Worm (Caenorhabditis elegans) whole organism, early embryonic: ENCODE data around the gene srj-39.

Experiments used
- B0310.2 ChIP-seq: sonication (generic microtip); optimal IDR thresholded peaks from 2 replicates; lab custom pipeline; 2016; ENCODE audit warnings: mild to moderate bottlenecking, missing genetic modification characterization, missing compliant biosample characterization
- F13C5.2 ChIP-seq: sonication (generic microtip); optimal IDR thresholded peaks from 2 replicates; lab custom pipeline; 2017; ENCODE audit warnings: mild to moderate bottlenecking, missing genetic modification characterization, inconsistent platforms, missing compliant biosample characterization
- aly-1 ChIP-seq: sonication (generic microtip); optimal IDR thresholded peaks from 2 replicates; lab custom pipeline; 2016; ENCODE audit warnings: missing genetic modification characterization, missing compliant biosample characterization
- ama-1 ChIP-seq: fragments of 150-350 bp; optimal IDR thresholded peaks from 2 replicates; lab custom pipeline; 2014
- ceh-13 ChIP-seq: fragments of 200-800 bp; sonication (Bioruptor generic); optimal IDR thresholded peaks from 2 replicates; lab custom pipeline; 2018; ENCODE audit warnings: mild to moderate bottlenecking, missing genetic modification characterization, missing compliant biosample characterization
- ceh-36 ChIP-seq: sonication (generic microtip); optimal IDR thresholded peaks from 2 replicates; lab custom pipeline; 2016; ENCODE audit warnings: missing genetic modification characterization, inconsistent platforms, missing compliant biosample characterization
- ets-7 ChIP-seq: sonication (generic microtip); optimal IDR thresholded peaks from 2 replicates; lab custom pipeline; 2016; ENCODE audit warnings: missing genotype, missing genetic modification characterization, missing compliant biosample characterization
- flt-1 ChIP-seq: fragments of 200-800 bp; sonication (Bioruptor generic); IDR thresholded peaks from 2 replicates; pipeline ENCODE4 v1.3.6; 2022; ENCODE audit warnings: missing genetic modification characterization, missing compliant biosample characterization
- hmbx-1 ChIP-seq: sonication (generic microtip); optimal IDR thresholded peaks from 2 replicates; lab custom pipeline; 2016; ENCODE audit warnings: mild to moderate bottlenecking, missing genetic modification characterization, missing compliant biosample characterization
- hmg-4 ChIP-seq: fragments of 200-800 bp; sonication (Bioruptor generic); optimal IDR thresholded peaks from 2 replicates; lab custom pipeline; 2018; ENCODE audit warnings: mild to moderate bottlenecking, missing genetic modification characterization, missing compliant biosample characterization
- hnd-1 ChIP-seq: sonication (generic microtip); optimal IDR thresholded peaks from 2 replicates; lab custom pipeline; 2016; ENCODE audit warnings: missing genetic modification characterization, missing compliant biosample characterization
- pes-1 ChIP-seq: fragments of 200-800 bp; sonication (Bioruptor generic); IDR thresholded peaks from 2 replicates; pipeline ENCODE4 v1.3.6; 2022; ENCODE audit warnings: missing genetic modification reagents, missing genetic modification characterization, missing compliant biosample characterization
- scrt-1 ChIP-seq: fragments of 200-800 bp; sonication (Bioruptor generic); IDR thresholded peaks from 2 replicates; pipeline ENCODE4 v1.3.6; 2022; ENCODE audit warnings: missing genetic modification characterization, missing compliant biosample characterization
- sea-1 ChIP-seq: fragments of 200-800 bp; sonication (Bioruptor generic); conservative IDR thresholded peaks from 2 replicates; pipeline ENCODE4 v1.3.6; 2022; ENCODE audit warnings: missing genetic modification characterization, missing compliant biosample characterization
- tbx-11 ChIP-seq: fragments of 200-800 bp; sonication (Bioruptor generic); IDR thresholded peaks from 2 replicates; pipeline ENCODE4 v1.3.6; 2022; ENCODE audit warnings: missing genetic modification characterization, missing compliant biosample characterization
- tbx-37 ChIP-seq: fragments of 200-800 bp; sonication (Bioruptor generic); conservative IDR thresholded peaks from 2 replicates; pipeline ENCODE4 v1.3.6; 2022; ENCODE audit warnings: missing genetic modification reagents, missing genetic modification characterization, missing compliant biosample characterization
- tra-4 ChIP-seq: sonication (generic microtip); optimal IDR thresholded peaks from 2 replicates; lab custom pipeline; 2017; ENCODE audit warnings: missing genetic modification characterization, missing compliant biosample characterization

The srj-39 gene

ce11 chrV:4094740-4095139, 9.7 kb upstream of the srj-39 start, which contains the start of gene nhr-181:
Gene nhr-181 (plus strand): TSS chrV:4095040.
- no peak for TF ChIP-seq hmg-4
- TF ChIP-seq ama-1 (lab: Kevin White, UChicago): no peak
- TF ChIP-seq flt-1: no peak
- TF ChIP-seq tbx-11 (GFP tag; lab: Robert Waterston, UW): no peak
- no peak for TF ChIP-seq F13C5.2 (tag; lab: Kevin White, UChicago)
- TF ChIP-seq hmbx-1: no peak
- no peak for TF ChIP-seq scrt-1
- no peak for TF ChIP-seq ets-7 (tag; lab: Kevin White, UChicago)
- TF ChIP-seq sea-1 (GFP tag; lab: Robert Waterston, UW): no peak
- TF ChIP-seq pes-1 (GFP tag; lab: Robert Waterston, UW): no peak

ce11 chrV:4101567-4101966, 2.8 kb upstream of the srj-39 start, which contains the start of gene srj-40:
Gene srj-40 (plus strand): TSS chrV:4101867.
- TF ChIP-seq hmbx-1 (no peak), ceh-13 (GFP tag; lab: Kevin White, UChicago) (no peak), sea-1 (GFP tag; lab: Robert Waterston, UW) (no peak), tra-4 (tag; lab: Kevin White, UChicago) (no peak), flt-1 (no peak), F13C5.2 (tag; lab: Kevin White, UChicago) (no peak), hnd-1 (tag; lab: Kevin White, UChicago) (no peak), aly-1 (tag; lab: Kevin White, UChicago) (no peak), tbx-11 (GFP tag; lab: Robert Waterston, UW) (no peak), tbx-37 (GFP tag; lab: Robert Waterston, UW) (no peak), ets-7 (tag; lab: Kevin White, UChicago) (no peak), ceh-36 (tag; lab: Kevin White, UChicago) (no peak), pes-1 (GFP tag; lab: Robert Waterston, UW) (no peak), B0310.2 (tag; lab: Kevin White, UChicago) (no peak), scrt-1 (no peak)

ce11 chrV:4106688-4107087, 2.3 kb downstream of the srj-39 start:
- TF ChIP-seq ceh-36 (tag; lab: Kevin White, UChicago) (no peak), scrt-1 (no peak), aly-1 (tag; lab: Kevin White, UChicago) (no peak), ama-1 (lab: Kevin White, UChicago) (no peak), sea-1 (GFP tag; lab: Robert Waterston, UW) (no peak), tbx-11 (GFP tag; lab: Robert Waterston, UW) (no peak), hnd-1 (tag; lab: Kevin White, UChicago) (no peak), hmg-4 (no peak), tbx-37 (GFP tag; lab: Robert Waterston, UW) (no peak)

ce11 chrV:4109873-4110272, 5.5 kb downstream of the srj-39 start, which contains the start of gene clc-18:
Gene clc-18 (minus strand): TSS chrV:4109973.
- TF ChIP-seq pes-1 (GFP tag; lab: Robert Waterston, UW) (no peak), flt-1 (no peak)

ce11 chrV:4112516-4112915, 8.1 kb downstream of the srj-39 start, which contains the start of gene srw-134:
Gene srw-134 (minus strand): TSS chrV:4112616.
- no peak for TF ChIP-seq flt-1
- TF ChIP-seq hnd-1 (tag; lab: Kevin White, UChicago): no peak
- TF ChIP-seq ceh-36 (tag; lab: Kevin White, UChicago): no peak
- TF ChIP-seq pes-1 (GFP tag; lab: Robert Waterston, UW): no peak
- TF ChIP-seq tbx-37 (GFP tag; lab: Robert Waterston, UW): no peak
- no peak for TF ChIP-seq scrt-1
- TF ChIP-seq tbx-11 (GFP tag; lab: Robert Waterston, UW): no peak
- TF ChIP-seq hmbx-1: no peak
- TF ChIP-seq hmg-4: no peak
- TF ChIP-seq ets-7 (tag; lab: Kevin White, UChicago): no peak
- TF ChIP-seq ama-1 (lab: Kevin White, UChicago): no peak
- TF ChIP-seq aly-1 (tag; lab: Kevin White, UChicago): no peak
- no peak for TF ChIP-seq tra-4 (tag; lab: Kevin White, UChicago)
- no peak for TF ChIP-seq F13C5.2 (tag; lab: Kevin White, UChicago)
- TF ChIP-seq sea-1 (GFP tag; lab: Robert Waterston, UW): no peak
- TF ChIP-seq ceh-13 (GFP tag; lab: Kevin White, UChicago): no peak
- no peak for TF ChIP-seq B0310.2 (tag; lab: Kevin White, UChicago)

- no peak for TF ChIP-seq scrt-1
- TF ChIP-seq pes-1 (GFP tag; lab: Robert Waterston, UW): no peak
- no peak for TF ChIP-seq ceh-13 (GFP tag; lab: Kevin White, UChicago)
- no peak for TF ChIP-seq tbx-11 (GFP tag; lab: Robert Waterston, UW)
- TF ChIP-seq hmg-4: no peak
- TF ChIP-seq B0310.2 (tag; lab: Kevin White, UChicago): no peak
- no peak for TF ChIP-seq tbx-37 (GFP tag; lab: Robert Waterston, UW)
- no peak for TF ChIP-seq hmbx-1
- TF ChIP-seq tra-4 (tag; lab: Kevin White, UChicago): no peak
- no peak for TF ChIP-seq ama-1 (lab: Kevin White, UChicago)
- no peak for TF ChIP-seq hnd-1 (tag; lab: Kevin White, UChicago)
- TF ChIP-seq F13C5.2 (tag; lab: Kevin White, UChicago): no peak
- no peak for TF ChIP-seq aly-1 (tag; lab: Kevin White, UChicago)
- no peak for TF ChIP-seq sea-1 (GFP tag; lab: Robert Waterston, UW)
- TF ChIP-seq ceh-36 (tag; lab: Kevin White, UChicago): no peak
- TF ChIP-seq flt-1: no peak
- no peak for TF ChIP-seq ets-7 (tag; lab: Kevin White, UChicago)
Observed at ce11 chrV:4114627-4115026, 10.2 kb downstream of the srj-39 start, which contains the start of gene srw-133. Gene srw-133 (minus strand): TSS chrV:4114727.

- TF ChIP-seq ets-7 (tag; lab: Kevin White, UChicago) (no peak), scrt-1 (no peak), tbx-11 (GFP tag; lab: Robert Waterston, UW) (no peak)
Observed at ce11 chrV:4116071-4116470, 11.7 kb downstream of the srj-39 start, which contains the start of gene T05B4.8. Gene T05B4.8 (minus strand): TSS chrV:4116171.
